Worm (Caenorhabditis elegans) whole organism, L2 larva: Measurements from ENCODE around the gene F11E6.8.

ENCODE experiments used
- C34F6.9 ChIP-seq: fragments of 150-350 bp; optimal IDR thresholded peaks from 2 replicates; lab custom pipeline; 2014; ENCODE audit warnings: missing biosample characterization, missing genetic modification characterization
- F13H6.1 ChIP-seq: sonication (generic microtip); optimal IDR thresholded peaks from 2 replicates; lab custom pipeline; 2016; ENCODE audit warnings: missing genetic modification characterization, missing compliant biosample characterization
- R02D3.7 ChIP-seq: fragments of 150-350 bp; optimal IDR thresholded peaks from 2 replicates; lab custom pipeline; 2014; ENCODE audit warnings: missing biosample characterization, missing genetic modification characterization
- Y55F3AM.14 ChIP-seq: fragments of 200-800 bp; sonication (Bioruptor generic); optimal IDR thresholded peaks from 2 replicates; lab custom pipeline; 2018; ENCODE audit warnings: mild to moderate bottlenecking, missing genetic modification characterization, missing compliant biosample characterization
- ZK546.5 ChIP-seq: sonication (generic microtip); optimal IDR thresholded peaks from 2 replicates; lab custom pipeline; 2017; ENCODE audit warnings: missing biosample characterization, missing genetic modification characterization
- aly-2 ChIP-seq: fragments of 150-350 bp; optimal IDR thresholded peaks from 2 replicates; lab custom pipeline; 2014; ENCODE audit warnings: missing biosample characterization, missing genetic modification characterization
- ama-1 ChIP-seq: fragments of 150-350 bp; optimal IDR thresholded peaks from 2 replicates; lab custom pipeline; 2018; ENCODE audit warnings: inconsistent platforms
- ceh-16 ChIP-seq: fragments of 150-350 bp; optimal IDR thresholded peaks from 2 replicates; lab custom pipeline; 2014; ENCODE audit warnings: missing biosample characterization, missing genetic modification characterization
- ceh-82 ChIP-seq: fragments of 150-350 bp; optimal IDR thresholded peaks from 2 replicates; lab custom pipeline; 2014; ENCODE audit warnings: missing biosample characterization, missing genetic modification characterization
- crh-2 ChIP-seq: sonication (generic microtip); optimal IDR thresholded peaks from 2 replicates; lab custom pipeline; 2017; ENCODE audit warnings: missing biosample characterization, missing genetic modification characterization
- dmd-4 ChIP-seq: sonication (generic microtip); optimal IDR thresholded peaks from 2 replicates; lab custom pipeline; 2017; ENCODE audit warnings: missing biosample characterization, missing genetic modification characterization
- egl-27 ChIP-seq: sonication (generic microtip); optimal IDR thresholded peaks from 3 replicates; lab custom pipeline; 2017; ENCODE audit warnings: missing biosample characterization, missing genetic modification reagents, missing genetic modification characterization
- elt-1 ChIP-seq: fragments of 150-350 bp; optimal IDR thresholded peaks from 2 replicates; lab custom pipeline; 2014; ENCODE audit warnings: missing biosample characterization, missing genetic modification characterization
- elt-3 ChIP-seq: sonication (generic microtip); optimal IDR thresholded peaks from 2 replicates; lab custom pipeline; 2017; ENCODE audit warnings: missing biosample characterization, missing genetic modification characterization
- fos-1 ChIP-seq: fragments of 150-350 bp; optimal IDR thresholded peaks from 2 replicates; lab custom pipeline; 2014; ENCODE audit warnings: missing biosample characterization, missing genetic modification characterization
- gmeb-1 ChIP-seq: fragments of 150-350 bp; optimal IDR thresholded peaks from 2 replicates; lab custom pipeline; 2014; ENCODE audit warnings: missing biosample characterization, missing genetic modification characterization
- lin-13 ChIP-seq: fragments of 150-350 bp; optimal IDR thresholded peaks from 2 replicates; lab custom pipeline; 2014; ENCODE audit warnings: missing biosample characterization, missing genetic modification reagents, missing genetic modification characterization
- lsy-2 ChIP-seq, 2 experiments: fragments of 150-350 bp in 1 of 2; sonication (generic microtip) in 1 of 2; optimal IDR thresholded peaks; 2 replicates each; lab custom pipeline; 2014 to 2017; ENCODE audit warnings: missing biosample characterization in 2 of 2, missing genetic modification characterization in 2 of 2
- mab-5 ChIP-seq: fragments of 150-350 bp; optimal IDR thresholded peaks from 2 replicates; lab custom pipeline; 2014; ENCODE audit warnings: missing biosample characterization, missing genetic modification characterization
- mdl-1 ChIP-seq, 2 experiments: fragments of 150-350 bp in 1 of 2; sonication (generic microtip) in 1 of 2; optimal IDR thresholded peaks; 2 replicates each; lab custom pipeline; 2017; ENCODE audit warnings: missing biosample characterization in 2 of 2, missing genetic modification characterization in 2 of 2
- nhr-10 ChIP-seq: sonication (generic microtip); optimal IDR thresholded peaks from 2 replicates; lab custom pipeline; 2017; ENCODE audit warnings: missing biosample characterization, missing genetic modification characterization
- nhr-11 ChIP-seq: fragments of 150-350 bp; optimal IDR thresholded peaks from 2 replicates; lab custom pipeline; 2014; ENCODE audit warnings: missing biosample characterization, missing genetic modification characterization
- nhr-12 ChIP-seq: fragments of 150-350 bp; optimal IDR thresholded peaks from 2 replicates; lab custom pipeline; 2014; ENCODE audit warnings: missing biosample characterization, missing genetic modification characterization
- nhr-129 ChIP-seq: fragments of 150-350 bp; optimal IDR thresholded peaks from 2 replicates; lab custom pipeline; 2014; ENCODE audit warnings: missing biosample characterization, missing genetic modification characterization
- nhr-237 ChIP-seq: fragments of 150-350 bp; optimal IDR thresholded peaks from 2 replicates; lab custom pipeline; 2014; ENCODE audit warnings: missing biosample characterization, missing genetic modification characterization
- nhr-25 ChIP-seq: fragments of 150-350 bp; sonication (generic microtip); optimal IDR thresholded peaks from 3 replicates; lab custom pipeline; 2014; ENCODE audit warnings: missing biosample characterization, missing genetic modification characterization
- nhr-6 ChIP-seq: fragments of 150-350 bp; optimal IDR thresholded peaks from 2 replicates; lab custom pipeline; 2014; ENCODE audit warnings: missing biosample characterization, missing genetic modification characterization
- sem-4 ChIP-seq: fragments of 150-350 bp; optimal IDR thresholded peaks from 2 replicates; lab custom pipeline; 2014; ENCODE audit warnings: missing biosample characterization, missing genetic modification reagents, missing genetic modification characterization
- skn-1 ChIP-seq: sonication (generic microtip); optimal IDR thresholded peaks from 2 replicates; lab custom pipeline; 2017; ENCODE audit warnings: missing biosample characterization, missing genetic modification characterization
- sma-9 ChIP-seq, 2 experiments: fragments of 150-350 bp in 1 of 2; sonication (generic microtip) in 1 of 2; optimal IDR thresholded peaks; 2 replicates each; lab custom pipeline; 2014 to 2016; ENCODE audit warnings: missing genetic modification characterization in 2 of 2, mild to moderate bottlenecking in 1 of 2, missing biosample characterization in 1 of 2, missing compliant biosample characterization in 1 of 2, missing genetic modification reagents in 1 of 2, moderate library complexity in 1 of 2
- snpc-4 ChIP-seq: fragments of 150-350 bp; optimal IDR thresholded peaks from 2 replicates; lab custom pipeline; 2014; ENCODE audit warnings: missing biosample characterization, missing genetic modification characterization
- unc-39 ChIP-seq: fragments of 150-350 bp; optimal IDR thresholded peaks from 2 replicates; lab custom pipeline; 2014; ENCODE audit warnings: missing biosample characterization, missing genetic modification characterization
- unc-62 ChIP-seq: fragments of 150-350 bp; optimal IDR thresholded peaks from 2 replicates; lab custom pipeline; 2014; ENCODE audit warnings: missing biosample characterization, missing genetic modification reagents, missing genetic modification characterization
- zag-1 ChIP-seq: fragments of 150-350 bp; optimal IDR thresholded peaks from 2 replicates; lab custom pipeline; 2014; ENCODE audit warnings: missing biosample characterization, missing genetic modification characterization
- ztf-11 ChIP-seq: sonication (generic microtip); optimal IDR thresholded peaks from 2 replicates; lab custom pipeline; 2017; ENCODE audit warnings: missing biosample characterization, missing genetic modification characterization

F11E6.8 gene

ce11 chrIV:17450443-17450842 lies at the start of gene F11E6.8:
TSS of gene F11E6.8 (minus strand) at chrIV:17450543.
- no peak for TF ChIP-seq nhr-6 (tag; lab: Kevin White, UChicago)
- TF ChIP-seq C34F6.9 (tag; lab: Kevin White, UChicago) = no peak
- TF ChIP-seq mdl-1 (tag; optimal IDR thresholded peaks at IDR 0.05; lab: Kevin White, UChicago) = no peak
- TF ChIP-seq mab-5 (tag; lab: Kevin White, UChicago) = no peak
- TF ChIP-seq sem-4 (tag; lab: Kevin White, UChicago) = no peak
- no peak for TF ChIP-seq nhr-129 (tag; lab: Kevin White, UChicago)
- no peak for TF ChIP-seq R02D3.7 (tag; lab: Kevin White, UChicago)

- TF ChIP-seq nhr-129 (tag; lab: Kevin White, UChicago) (no peak), skn-1 (tag; lab: Kevin White, UChicago) (no peak), C34F6.9 (tag; lab: Kevin White, UChicago) (no peak), nhr-11 (no peak), sma-9 (GFP tag; optimal IDR thresholded peaks at IDR 0.05; lab: Kevin White, UChicago) (no peak), sma-9 (tag; optimal IDR thresholded peaks at IDR 0.05; lab: Kevin White, UChicago) (no peak), ceh-16 (no peak), snpc-4 (tag; lab: Kevin White, UChicago) (no peak), elt-1 (tag; lab: Kevin White, UChicago) (no peak), sem-4 (tag; lab: Kevin White, UChicago) (no peak), lsy-2 (tag; optimal IDR thresholded peaks at IDR 0.05; lab: Kevin White, UChicago) (no peak), unc-62 (no peak), aly-2 (tag; lab: Kevin White, UChicago) (no peak), egl-27 (tag; lab: Kevin White, UChicago) (no peak), fos-1 (no peak), Y55F3AM.14 (GFP tag; lab: Kevin White, UChicago) (no peak), ZK546.5 (tag; lab: Kevin White, UChicago) (no peak), ama-1 (lab: Kevin White, UChicago) (no peak)
These were observed 40.3 kb upstream of the F11E6.8 start, which contains the start of gene nas-6 for ce11 chrIV:17490679-17491078. TSS of gene nas-6 (minus strand) at chrIV:17490779.

ce11 chrIV:17483230-17483629 lies 32.9 kb upstream of the F11E6.8 start, which contains the start of gene rabr-2:
TSS of gene rabr-2 (minus strand) at chrIV:17483330.
- no peak for TF ChIP-seq sem-4 (tag; lab: Kevin White, UChicago)
- no peak for TF ChIP-seq F13H6.1 (tag; lab: Kevin White, UChicago)
- no peak for TF ChIP-seq unc-39 (tag; lab: Kevin White, UChicago)
- no peak for TF ChIP-seq ZK546.5 (tag; lab: Kevin White, UChicago)
- no peak for TF ChIP-seq nhr-6 (tag; lab: Kevin White, UChicago)
- TF ChIP-seq nhr-12 (tag; lab: Kevin White, UChicago) = no peak
- TF ChIP-seq egl-27 (tag; lab: Kevin White, UChicago) = no peak
- no peak for TF ChIP-seq lsy-2 (tag; optimal IDR thresholded peaks at IDR 0.05; lab: Kevin White, UChicago)
- no peak for TF ChIP-seq elt-1 (tag; lab: Kevin White, UChicago)
- no peak for TF ChIP-seq gmeb-1 (tag; lab: Kevin White, UChicago)
- TF ChIP-seq mab-5 (tag; lab: Kevin White, UChicago) = no peak
- TF ChIP-seq nhr-237 (tag; lab: Kevin White, UChicago) = no peak
- no peak for TF ChIP-seq nhr-11
- TF ChIP-seq lin-13 (GFP tag; lab: Kevin White, UChicago) = no peak
- no peak for TF ChIP-seq sma-9 (GFP tag; optimal IDR thresholded peaks at IDR 0.05; lab: Kevin White, UChicago)
- no peak for TF ChIP-seq sma-9 (tag; optimal IDR thresholded peaks at IDR 0.05; lab: Kevin White, UChicago)
- no peak for TF ChIP-seq aly-2 (tag; lab: Kevin White, UChicago)
- TF ChIP-seq nhr-10 (tag; lab: Kevin White, UChicago) = no peak
- TF ChIP-seq nhr-25 (tag; lab: Kevin White, UChicago) = no peak
- TF ChIP-seq ceh-16 = no peak
- no peak for TF ChIP-seq dmd-4 (tag; lab: Kevin White, UChicago)
- TF ChIP-seq, all 48 proteins: peak for 0

ce11 chrIV:17475743-17476142 lies 25.4 kb upstream of the F11E6.8 start, which contains the start of gene grl-24:
TSS of gene grl-24 (minus strand) at chrIV:17475843.
- no peak for TF ChIP-seq zag-1
- no peak for TF ChIP-seq R02D3.7 (tag; lab: Kevin White, UChicago)
- TF ChIP-seq snpc-4 (tag; lab: Kevin White, UChicago) = no peak
- no peak for TF ChIP-seq skn-1 (tag; lab: Kevin White, UChicago)
- no peak for TF ChIP-seq unc-62
- no peak for TF ChIP-seq egl-27 (tag; lab: Kevin White, UChicago)
- TF ChIP-seq ztf-11 (tag; lab: Kevin White, UChicago) = no peak

- no peak for TF ChIP-seq ceh-82 (tag; lab: Kevin White, UChicago)
- TF ChIP-seq crh-2 (tag; lab: Kevin White, UChicago) = no peak
- no peak for TF ChIP-seq elt-3 (tag; lab: Kevin White, UChicago)
- TF ChIP-seq dmd-4 (tag; lab: Kevin White, UChicago) = no peak
- TF ChIP-seq mdl-1 (tag; optimal IDR thresholded peaks at IDR 0.05; lab: Kevin White, UChicago) = no peak
- TF ChIP-seq aly-2 (tag; lab: Kevin White, UChicago) = no peak
These were observed 24.9 kb upstream of the F11E6.8 start, which contains the start of gene F11E6.9 for ce11 chrIV:17475242-17475641. TSS of gene F11E6.9 (minus strand) at chrIV:17475342.
